Worm (Caenorhabditis elegans) whole organism, L2 larva: Measurements from ENCODE around the gene C52B9.8.
A peak's percentile ranks its signal among the peaks of the same experiment; 100 is the strongest.
"Not testable (repeated sequence)": the region's sequence is repeated elsewhere in the genome, so short reads cannot be mapped to it uniquely, and the experiment has no call there.

Experiments
- C34F6.9 ChIP-seq: fragments of 150-350 bp; optimal IDR thresholded peaks from 2 replicates; lab custom pipeline; 2014; ENCODE audit warnings: missing biosample characterization, missing genetic modification characterization
- F13H6.1 ChIP-seq: sonication (generic microtip); optimal IDR thresholded peaks from 2 replicates; lab custom pipeline; 2016; ENCODE audit warnings: missing genetic modification characterization, missing compliant biosample characterization
- Y55F3AM.14 ChIP-seq: fragments of 200-800 bp; sonication (Bioruptor generic); optimal IDR thresholded peaks from 2 replicates; lab custom pipeline; 2018; ENCODE audit warnings: mild to moderate bottlenecking, missing genetic modification characterization, missing compliant biosample characterization
- ZK546.5 ChIP-seq: sonication (generic microtip); optimal IDR thresholded peaks from 2 replicates; lab custom pipeline; 2017; ENCODE audit warnings: missing biosample characterization, missing genetic modification characterization
- alr-1 ChIP-seq: fragments of 150-350 bp; optimal IDR thresholded peaks from 2 replicates; lab custom pipeline; 2014; ENCODE audit warnings: missing biosample characterization, missing genetic modification characterization
- aly-2 ChIP-seq: fragments of 150-350 bp; optimal IDR thresholded peaks from 2 replicates; lab custom pipeline; 2014; ENCODE audit warnings: missing biosample characterization, missing genetic modification characterization
- ama-1 ChIP-seq: fragments of 150-350 bp; optimal IDR thresholded peaks from 2 replicates; lab custom pipeline; 2018; ENCODE audit warnings: inconsistent platforms
- ceh-16 ChIP-seq: fragments of 150-350 bp; optimal IDR thresholded peaks from 2 replicates; lab custom pipeline; 2014; ENCODE audit warnings: missing biosample characterization, missing genetic modification characterization
- ceh-82 ChIP-seq: fragments of 150-350 bp; optimal IDR thresholded peaks from 2 replicates; lab custom pipeline; 2014; ENCODE audit warnings: missing biosample characterization, missing genetic modification characterization
- crh-2 ChIP-seq: sonication (generic microtip); optimal IDR thresholded peaks from 2 replicates; lab custom pipeline; 2017; ENCODE audit warnings: missing biosample characterization, missing genetic modification characterization
- dmd-4 ChIP-seq: sonication (generic microtip); optimal IDR thresholded peaks from 2 replicates; lab custom pipeline; 2017; ENCODE audit warnings: missing biosample characterization, missing genetic modification characterization
- egl-27 ChIP-seq: sonication (generic microtip); optimal IDR thresholded peaks from 3 replicates; lab custom pipeline; 2017; ENCODE audit warnings: missing biosample characterization, missing genetic modification reagents, missing genetic modification characterization
- elt-3 ChIP-seq: sonication (generic microtip); optimal IDR thresholded peaks from 2 replicates; lab custom pipeline; 2017; ENCODE audit warnings: missing biosample characterization, missing genetic modification characterization
- fos-1 ChIP-seq: fragments of 150-350 bp; optimal IDR thresholded peaks from 2 replicates; lab custom pipeline; 2014; ENCODE audit warnings: missing biosample characterization, missing genetic modification characterization
- lin-13 ChIP-seq: fragments of 150-350 bp; optimal IDR thresholded peaks from 2 replicates; lab custom pipeline; 2014; ENCODE audit warnings: missing biosample characterization, missing genetic modification reagents, missing genetic modification characterization
- lin-39 ChIP-seq: fragments of 150-350 bp; optimal IDR thresholded peaks from 2 replicates; lab custom pipeline; 2014; ENCODE audit warnings: missing biosample characterization, missing genetic modification reagents, missing genetic modification characterization
- mab-5 ChIP-seq: fragments of 150-350 bp; optimal IDR thresholded peaks from 2 replicates; lab custom pipeline; 2014; ENCODE audit warnings: missing biosample characterization, missing genetic modification characterization
- mbf-1 ChIP-seq: sonication (generic microtip); optimal IDR thresholded peaks from 2 replicates; lab custom pipeline; 2017; ENCODE audit warnings: missing biosample characterization, missing genetic modification characterization
- nhr-12 ChIP-seq: fragments of 150-350 bp; optimal IDR thresholded peaks from 2 replicates; lab custom pipeline; 2014; ENCODE audit warnings: missing biosample characterization, missing genetic modification characterization
- nhr-129 ChIP-seq: fragments of 150-350 bp; optimal IDR thresholded peaks from 2 replicates; lab custom pipeline; 2014; ENCODE audit warnings: missing biosample characterization, missing genetic modification characterization
- nhr-21 ChIP-seq: fragments of 150-350 bp; optimal IDR thresholded peaks from 2 replicates; lab custom pipeline; 2014; ENCODE audit warnings: missing biosample characterization, missing genetic modification characterization
- nhr-237 ChIP-seq: fragments of 150-350 bp; optimal IDR thresholded peaks from 2 replicates; lab custom pipeline; 2014; ENCODE audit warnings: missing biosample characterization, missing genetic modification characterization
- nhr-6 ChIP-seq: fragments of 150-350 bp; optimal IDR thresholded peaks from 2 replicates; lab custom pipeline; 2014; ENCODE audit warnings: missing biosample characterization, missing genetic modification characterization
- peb-1 ChIP-seq: fragments of 150-350 bp; optimal IDR thresholded peaks from 2 replicates; lab custom pipeline; 2014; ENCODE audit warnings: missing biosample characterization, missing genetic modification characterization
- sem-4 ChIP-seq: fragments of 150-350 bp; optimal IDR thresholded peaks from 2 replicates; lab custom pipeline; 2014; ENCODE audit warnings: missing biosample characterization, missing genetic modification reagents, missing genetic modification characterization
- skn-1 ChIP-seq: sonication (generic microtip); optimal IDR thresholded peaks from 2 replicates; lab custom pipeline; 2017; ENCODE audit warnings: missing biosample characterization, missing genetic modification characterization
- sma-3 ChIP-seq: sonication (generic microtip); optimal IDR thresholded peaks from 2 replicates; lab custom pipeline; 2016; ENCODE audit warnings: missing genetic modification reagents, missing genetic modification characterization, missing compliant biosample characterization
- sma-9 ChIP-seq, 2 experiments: fragments of 150-350 bp in 1 of 2; sonication (generic microtip) in 1 of 2; optimal IDR thresholded peaks; 2 replicates each; lab custom pipeline; 2014 to 2016; ENCODE audit warnings: missing genetic modification characterization in 2 of 2, mild to moderate bottlenecking in 1 of 2, missing biosample characterization in 1 of 2, missing compliant biosample characterization in 1 of 2, missing genetic modification reagents in 1 of 2, moderate library complexity in 1 of 2
- unc-55 ChIP-seq: fragments of 150-350 bp; sonication (generic microtip); optimal IDR thresholded peaks from 3 replicates; lab custom pipeline; 2014; ENCODE audit warnings: missing biosample characterization, missing genetic modification reagents, missing genetic modification characterization
- ztf-1 ChIP-seq: fragments of 200-800 bp; sonication (Bioruptor generic); conservative IDR thresholded peaks from 2 replicates; pipeline ENCODE4 v1.3.6; 2022; ENCODE audit warnings: missing genetic modification characterization, missing compliant biosample characterization
- ztf-11 ChIP-seq: sonication (generic microtip); optimal IDR thresholded peaks from 2 replicates; lab custom pipeline; 2017; ENCODE audit warnings: missing biosample characterization, missing genetic modification characterization
- ztf-4 ChIP-seq: fragments of 150-350 bp; optimal IDR thresholded peaks from 2 replicates; lab custom pipeline; 2014; ENCODE audit warnings: missing biosample characterization, missing genetic modification characterization

Gene C52B9.8

ce11 chrX:4332305-4332704, 20.7 kb upstream of the C52B9.8 start, which contains the start of gene C24A8.6:
Gene C24A8.6, minus strand, starts transcription at chrX:4332405.
- not testable (repeated sequence) for TF ChIP-seq skn-1; ztf-4 (tag; lab: Kevin White, UChicago); nhr-12 (tag; lab: Kevin White, UChicago)

DNA sequence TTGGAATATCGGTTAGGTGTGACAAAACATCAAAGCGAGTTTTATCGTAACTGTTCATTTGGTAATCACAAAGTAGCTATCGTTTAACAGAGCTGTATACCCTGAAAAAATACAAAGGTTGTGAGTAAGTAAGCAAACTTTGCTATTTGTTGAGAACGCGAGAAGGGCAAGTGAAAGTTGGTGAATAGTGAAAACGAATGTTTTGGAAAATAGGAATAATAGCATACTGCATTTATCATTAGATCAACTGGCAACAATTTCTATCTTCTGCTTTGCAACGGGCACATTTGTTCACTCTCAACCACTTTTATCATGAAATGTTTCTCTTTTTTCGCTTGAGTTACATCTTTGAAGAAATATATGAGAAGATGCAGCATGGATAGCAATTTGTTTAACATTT, 17.2 kb upstream of the C52B9.8 start, which contains the start of gene C24A8.5:
Gene C24A8.5, minus strand, starts transcription at position 101 of the 400 bp plus-strand sequence.
- TF ChIP-seq F13H6.1 (tag; lab: Kevin White, UChicago) (no peak), ceh-16 (no peak), mbf-1 (tag; lab: Kevin White, UChicago) (no peak), mab-5 (tag; lab: Kevin White, UChicago) (no peak), lin-39 (tag; lab: Kevin White, UChicago) (no peak), alr-1 (tag; lab: Kevin White, UChicago) (no peak), ztf-4 (tag; lab: Kevin White, UChicago) (no peak), dmd-4 (tag; lab: Kevin White, UChicago) (no peak), nhr-21 (no peak), elt-3 (no peak), unc-55 (no peak), ztf-11 (tag; lab: Kevin White, UChicago) (no peak), egl-27 (tag; lab: Kevin White, UChicago) (no peak)

ce11 chrX:4322847-4323455, 11.4 kb upstream of the C52B9.8 start:
- TF ChIP-seq elt-3: no peak
- TF ChIP-seq ceh-82 (tag; lab: Kevin White, UChicago): no peak
- no peak for TF ChIP-seq C34F6.9 (tag; lab: Kevin White, UChicago)
- TF ChIP-seq fos-1: no peak
- TF ChIP-seq sma-3 (GFP tag; lab: Kevin White, UChicago): no peak
- TF ChIP-seq mbf-1 (tag; lab: Kevin White, UChicago): no peak
- no peak for TF ChIP-seq unc-55
- TF ChIP-seq ztf-1 (GFP tag; lab: Robert Waterston, UW): no peak
- TF ChIP-seq nhr-12 (tag; lab: Kevin White, UChicago): no peak

DNA sequence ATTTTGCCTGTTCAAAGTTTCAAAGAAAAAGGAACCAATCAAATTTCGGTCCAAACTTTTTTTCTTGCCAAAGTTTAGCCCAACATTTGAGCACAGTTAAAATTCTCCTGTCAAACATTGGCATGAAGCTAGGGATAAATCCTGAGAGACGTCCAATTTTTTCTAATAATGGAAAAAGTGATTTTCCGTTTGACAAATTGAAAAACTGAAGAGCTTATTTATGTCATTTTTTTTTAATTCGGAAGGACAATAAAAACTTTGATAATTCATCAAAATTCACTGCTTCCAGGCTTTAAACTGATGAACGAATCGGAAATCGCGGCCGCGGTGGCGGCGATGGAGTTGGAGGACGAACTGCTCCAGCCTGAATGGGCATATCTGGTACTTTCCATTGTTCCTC, 9.0 kb upstream of the C52B9.8 start, which contains the start of gene dop-6:
Gene dop-6, plus strand, starts transcription at position 301 of the 400 bp plus-strand sequence.
- TF ChIP-seq ztf-4 (tag; lab: Kevin White, UChicago) (no peak), nhr-237 (tag; lab: Kevin White, UChicago) (no peak), aly-2 (tag; lab: Kevin White, UChicago) (no peak), ama-1 (lab: Kevin White, UChicago) (no peak), sem-4 (tag; lab: Kevin White, UChicago) (no peak), ZK546.5 (tag; lab: Kevin White, UChicago) (no peak)

DNA sequence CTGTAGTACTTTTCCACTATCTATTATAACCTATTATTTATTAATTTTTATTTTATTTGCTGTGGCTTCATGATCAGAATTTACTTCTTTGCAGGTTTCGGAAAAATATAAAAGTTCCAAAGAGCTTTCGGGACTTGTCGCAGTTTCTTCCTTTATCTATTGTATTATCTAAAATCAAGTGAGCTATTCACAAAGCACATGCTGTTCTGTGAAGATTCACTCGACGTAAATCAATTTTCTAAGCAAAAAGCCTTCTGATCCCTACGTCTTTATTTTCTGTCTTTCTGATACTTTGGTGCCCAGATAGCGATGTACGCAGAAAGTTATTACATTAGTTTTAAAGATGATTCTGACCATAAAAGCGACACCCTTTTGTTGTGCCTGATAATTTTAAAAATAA, 5.5 kb upstream of the C52B9.8 start:
- TF ChIP-seq sma-9 (GFP tag; optimal IDR thresholded peaks at IDR 0.05; lab: Kevin White, UChicago): peak; percentile 20
- no peak for TF ChIP-seq sma-9 (tag; optimal IDR thresholded peaks at IDR 0.05; lab: Kevin White, UChicago)
- TF ChIP-seq Y55F3AM.14: no peak

DNA sequence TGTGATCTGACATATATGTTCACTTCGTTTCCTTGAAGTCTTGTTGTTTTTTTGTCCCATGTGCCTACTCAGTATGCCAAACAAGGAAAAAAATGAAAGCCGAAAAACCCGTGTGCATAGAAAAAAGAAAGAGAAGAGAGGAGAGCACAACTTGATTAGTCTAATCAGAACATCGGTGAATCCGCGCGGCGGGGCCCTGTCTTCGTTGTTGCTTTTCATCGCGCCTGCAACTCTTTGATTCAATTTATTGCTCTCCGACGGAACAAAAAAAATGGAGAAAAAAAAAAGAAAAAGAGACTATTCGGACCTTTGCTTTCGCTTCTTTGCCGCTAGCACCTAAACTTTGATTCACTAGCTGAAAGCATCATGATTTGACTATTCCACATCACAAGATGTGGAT, 3.4 kb upstream of the C52B9.8 start:
- no peak for TF ChIP-seq peb-1 (tag; lab: Kevin White, UChicago)
- TF ChIP-seq mbf-1 (tag; lab: Kevin White, UChicago): no peak
- peak; percentile 5 for TF ChIP-seq sem-4 (tag; lab: Kevin White, UChicago)
- TF ChIP-seq nhr-6 (tag; lab: Kevin White, UChicago): no peak

- TF ChIP-seq unc-55 (peak; percentile 51), lin-39 (tag; lab: Kevin White, UChicago) (no peak), nhr-237 (tag; lab: Kevin White, UChicago) (no peak), fos-1 (peak; percentile 15), lin-13 (peak; percentile 8), C34F6.9 (tag; lab: Kevin White, UChicago) (peak; percentile 51), nhr-12 (tag; lab: Kevin White, UChicago) (no peak), sma-9 (GFP tag; optimal IDR thresholded peaks at IDR 0.05; lab: Kevin White, UChicago) (peak; percentile 37), sma-9 (tag; optimal IDR thresholded peaks at IDR 0.05; lab: Kevin White, UChicago) (no peak), F13H6.1 (tag; lab: Kevin White, UChicago) (peak; percentile 39), ceh-16 (no peak), crh-2 (peak; percentile 38), nhr-129 (tag; lab: Kevin White, UChicago) (peak; percentile 4)
These were observed 4.0 kb downstream of the C52B9.8 start for ce11 chrX:4307559-4308005.
